Worm (Caenorhabditis elegans) whole organism, L1 larva: ENCODE measurements around the gene snrp-3.

Experiments used
- C16A3.4 ChIP-seq: fragments of 150-350 bp; optimal IDR thresholded peaks from 2 replicates; lab custom pipeline; 2014; ENCODE audit warnings: missing biosample characterization, missing genetic modification characterization
- aha-1 ChIP-seq: fragments of 150-350 bp; optimal IDR thresholded peaks from 2 replicates; lab custom pipeline; 2014; ENCODE audit warnings: missing biosample characterization, missing genetic modification characterization
- ceh-90 ChIP-seq: sonication (generic microtip); optimal IDR thresholded peaks from 2 replicates; lab custom pipeline; 2016; ENCODE audit warnings: missing genetic modification characterization, missing compliant biosample characterization
- dsc-1 ChIP-seq: sonication (generic microtip); optimal IDR thresholded peaks from 2 replicates; lab custom pipeline; 2016; ENCODE audit warnings: mild to moderate bottlenecking, missing genetic modification characterization, missing compliant biosample characterization
- egl-13 ChIP-seq: sonication (generic microtip); optimal IDR thresholded peaks from 2 replicates; lab custom pipeline; 2016; ENCODE audit warnings: missing genotype, missing genetic modification reagents, missing genetic modification characterization, missing compliant biosample characterization
- fkh-8 ChIP-seq: sonication (generic microtip); optimal IDR thresholded peaks from 2 replicates; lab custom pipeline; 2016; ENCODE audit warnings: mild to moderate bottlenecking, missing genetic modification characterization, missing compliant biosample characterization
- fos-1 ChIP-seq: fragments of 150-350 bp; optimal IDR thresholded peaks from 2 replicates; lab custom pipeline; 2014; ENCODE audit warnings: missing biosample characterization, missing genetic modification characterization
- jun-1 ChIP-seq: fragments of 150-350 bp; optimal IDR thresholded peaks from 2 replicates; lab custom pipeline; 2014; ENCODE audit warnings: missing biosample characterization, missing genetic modification reagents, missing genetic modification characterization
- lin-39 ChIP-seq: fragments of 150-350 bp; optimal IDR thresholded peaks from 2 replicates; lab custom pipeline; 2014; ENCODE audit warnings: missing biosample characterization, missing genetic modification reagents, missing genetic modification characterization
- mab-9 ChIP-seq: fragments of 200-800 bp; sonication (Bioruptor generic); IDR thresholded peaks from 2 replicates; pipeline ENCODE4 v1.3.6; 2022; ENCODE audit warnings: missing genetic modification reagents, missing genetic modification characterization, missing compliant biosample characterization
- nhr-11 ChIP-seq: fragments of 150-350 bp; optimal IDR thresholded peaks from 2 replicates; lab custom pipeline; 2014; ENCODE audit warnings: missing biosample characterization, missing genetic modification characterization
- nhr-19 ChIP-seq: fragments of 200-800 bp; sonication (Bioruptor generic); conservative IDR thresholded peaks from 2 replicates; pipeline ENCODE4 v1.3.6; 2022; ENCODE audit warnings: missing genetic modification characterization, missing compliant biosample characterization
- nhr-77 ChIP-seq: fragments of 150-350 bp; optimal IDR thresholded peaks from 2 replicates; lab custom pipeline; 2014; ENCODE audit warnings: missing biosample characterization, missing genetic modification characterization
- pqm-1 ChIP-seq: sonication (generic microtip); optimal IDR thresholded peaks from 3 replicates; lab custom pipeline; 2017; ENCODE audit warnings: missing biosample characterization, missing genetic modification characterization
- snpc-4 ChIP-seq: fragments of 150-350 bp; optimal IDR thresholded peaks from 2 replicates; lab custom pipeline; 2014; ENCODE audit warnings: missing biosample characterization, missing genetic modification characterization
- unc-62 ChIP-seq: fragments of 150-350 bp; optimal IDR thresholded peaks from 2 replicates; lab custom pipeline; 2014; ENCODE audit warnings: missing biosample characterization, missing genetic modification reagents, missing genetic modification characterization
- unc-86 ChIP-seq: sonication (generic microtip); optimal IDR thresholded peaks from 2 replicates; lab custom pipeline; 2016; ENCODE audit warnings: missing genetic modification characterization, missing compliant biosample characterization

Gene snrp-3

ce11 chrIV:8638761-8639160, 48.8 kb downstream of the snrp-3 start, which contains the start of gene F42A9.9:
Gene F42A9.9 (minus strand): TSS chrIV:8638861.
- TF ChIP-seq pqm-1 (tag; lab: Kevin White, UChicago): no peak
- TF ChIP-seq aha-1 (tag; lab: Kevin White, UChicago): no peak
- TF ChIP-seq nhr-11 (tag; lab: Kevin White, UChicago): no peak
- TF ChIP-seq snpc-4: no peak
- TF ChIP-seq nhr-19 (GFP tag; lab: Robert Waterston, UW): no peak
- no peak for TF ChIP-seq C16A3.4
- TF ChIP-seq fos-1 (tag; lab: Kevin White, UChicago): no peak
- no peak for TF ChIP-seq lin-39 (tag; lab: Kevin White, UChicago)
- no peak for TF ChIP-seq fkh-8
- no peak for TF ChIP-seq unc-62
- no peak for TF ChIP-seq dsc-1 (tag; lab: Kevin White, UChicago)
- TF ChIP-seq egl-13 (tag; lab: Kevin White, UChicago): no peak
- TF ChIP-seq ceh-90 (tag; lab: Kevin White, UChicago): no peak
- TF ChIP-seq nhr-77 (tag; lab: Kevin White, UChicago): no peak
- TF ChIP-seq mab-9 (GFP tag; lab: Robert Waterston, UW): no peak
- no peak for TF ChIP-seq jun-1 (tag; lab: Kevin White, UChicago)
- no peak for TF ChIP-seq unc-86 (tag; lab: Kevin White, UChicago)
